Fruit fly (Drosophila melanogaster) Kc167 (cell line): Measurements from ENCODE around the gene Rab9Fa.

ENCODE experiments used
- Myc ChIP-seq: fragments of >200 bp; optimal IDR thresholded peaks from 2 replicates; lab custom pipeline; 2017; ENCODE audit warnings: missing external identifiers
- h ChIP-seq: fragments of >200 bp; optimal IDR thresholded peaks from 3 replicates; lab custom pipeline; 2018; ENCODE audit warnings: missing external identifiers
- psq ChIP-seq: fragments of >200 bp; optimal IDR thresholded peaks from 2 replicates; lab custom pipeline; 2017; ENCODE audit warnings: missing external identifiers

DNA sequence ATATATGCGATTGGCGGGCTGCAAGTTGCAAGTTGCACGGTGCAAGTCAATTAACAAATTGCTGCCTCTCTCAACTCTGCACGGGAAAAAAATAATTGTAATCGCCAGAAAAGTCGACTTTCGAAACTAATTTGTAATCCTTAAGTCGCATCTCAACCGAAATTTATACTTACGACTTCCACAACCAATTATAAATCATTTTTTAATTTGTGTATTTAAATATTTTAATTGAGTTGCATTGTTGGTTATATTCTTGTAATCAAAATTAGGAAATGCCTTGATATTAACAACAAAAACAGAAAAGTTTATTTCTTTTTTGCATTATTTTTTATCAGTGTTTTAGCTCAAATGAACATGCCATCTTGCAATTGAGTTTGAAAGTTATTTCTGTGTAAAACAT, 9.1 kb upstream of the Rab9Fa start:
- no peak for TF ChIP-seq h (lab: Kevin White, UChicago)
- no peak for TF ChIP-seq psq (lab: Kevin White, UChicago)
- TF ChIP-seq Myc (lab: Kevin White, UChicago) = no peak
